Fruit fly (Drosophila melanogaster) whole organism, embryonic: ENCODE measurements around the gene 5-HT2B.

ENCODE experiments used
- CG11560 ChIP-seq: fragments of 200-800 bp; sonication (Bioruptor generic); IDR thresholded peaks from 3 replicates; pipeline ENCODE4 v1.3.6; 2022; ENCODE audit warnings: missing biosample characterization, missing genetic modification characterization
- CG15696 ChIP-seq: fragments of 200-800 bp; sonication (Bioruptor generic); optimal IDR thresholded peaks from 2 replicates; lab custom pipeline; 2019; ENCODE audit warnings: missing biosample characterization, mild to moderate bottlenecking, missing genetic modification characterization, moderate library complexity
- CG4404 ChIP-seq: fragments of 200-800 bp; sonication (Bioruptor generic); IDR thresholded peaks from 2 replicates; pipeline ENCODE4 v1.3.6; 2022; ENCODE audit warnings: missing biosample characterization, missing genetic modification characterization
- CG7786 ChIP-seq: fragments of 200-800 bp; sonication (Bioruptor generic); optimal IDR thresholded peaks from 2 replicates; lab custom pipeline; 2016; ENCODE audit warnings: missing biosample characterization, missing genetic modification characterization
- CG7839 ChIP-seq: fragments of 200-800 bp; sonication (Bioruptor generic); optimal IDR thresholded peaks from 3 replicates; lab custom pipeline; 2018; ENCODE audit warnings: missing biosample characterization, mild to moderate bottlenecking, missing genetic modification characterization, moderate library complexity
- Chrac-16 ChIP-seq: fragments of 200-800 bp; sonication (Bioruptor generic); optimal IDR thresholded peaks from 3 replicates; lab custom pipeline; 2016; ENCODE audit warnings: missing biosample characterization, missing genetic modification characterization
- CoRest ChIP-seq: fragments of 200-800 bp; sonication (Bioruptor generic); optimal IDR thresholded peaks from 3 replicates; lab custom pipeline; 2018; ENCODE audit warnings: missing biosample characterization, mild to moderate bottlenecking, missing genetic modification characterization, moderate library complexity
- Dip3 ChIP-seq: fragments of 200-800 bp; sonication (Bioruptor generic); optimal IDR thresholded peaks from 3 replicates; lab custom pipeline; 2016; ENCODE audit warnings: missing biosample characterization, missing genetic modification characterization
- Doc2 ChIP-seq: fragments of 200-800 bp; sonication (Bioruptor generic); IDR thresholded peaks from 2 replicates; pipeline ENCODE4 v1.3.6; 2022; ENCODE audit warnings: missing biosample characterization, missing genetic modification characterization
- NC2β ChIP-seq: fragments of 200-800 bp; sonication (Bioruptor generic); optimal IDR thresholded peaks from 2 replicates; lab custom pipeline; 2016; ENCODE audit warnings: missing biosample characterization, missing genetic modification characterization
- cas ChIP-seq: fragments of 200-800 bp; sonication (Bioruptor generic); IDR thresholded peaks from 2 replicates; pipeline ENCODE4 v1.3.6; 2022; ENCODE audit warnings: missing biosample characterization, missing genetic modification characterization
- esg ChIP-seq: fragments of 200-800 bp; sonication (Bioruptor generic); conservative IDR thresholded peaks from 2 replicates; pipeline ENCODE4 v1.3.6; 2022; ENCODE audit warnings: missing biosample characterization, missing genetic modification characterization
- h ChIP-seq: fragments of >200 bp; optimal IDR thresholded peaks from 2 replicates; lab custom pipeline; 2017
- nom ChIP-seq: fragments of 200-800 bp; sonication (Bioruptor generic); optimal IDR thresholded peaks from 2 replicates; lab custom pipeline; 2017; ENCODE audit warnings: missing biosample characterization, missing genetic modification characterization, mild to moderate bottlenecking, moderate library complexity, missing genetic modification reagents

DNA sequence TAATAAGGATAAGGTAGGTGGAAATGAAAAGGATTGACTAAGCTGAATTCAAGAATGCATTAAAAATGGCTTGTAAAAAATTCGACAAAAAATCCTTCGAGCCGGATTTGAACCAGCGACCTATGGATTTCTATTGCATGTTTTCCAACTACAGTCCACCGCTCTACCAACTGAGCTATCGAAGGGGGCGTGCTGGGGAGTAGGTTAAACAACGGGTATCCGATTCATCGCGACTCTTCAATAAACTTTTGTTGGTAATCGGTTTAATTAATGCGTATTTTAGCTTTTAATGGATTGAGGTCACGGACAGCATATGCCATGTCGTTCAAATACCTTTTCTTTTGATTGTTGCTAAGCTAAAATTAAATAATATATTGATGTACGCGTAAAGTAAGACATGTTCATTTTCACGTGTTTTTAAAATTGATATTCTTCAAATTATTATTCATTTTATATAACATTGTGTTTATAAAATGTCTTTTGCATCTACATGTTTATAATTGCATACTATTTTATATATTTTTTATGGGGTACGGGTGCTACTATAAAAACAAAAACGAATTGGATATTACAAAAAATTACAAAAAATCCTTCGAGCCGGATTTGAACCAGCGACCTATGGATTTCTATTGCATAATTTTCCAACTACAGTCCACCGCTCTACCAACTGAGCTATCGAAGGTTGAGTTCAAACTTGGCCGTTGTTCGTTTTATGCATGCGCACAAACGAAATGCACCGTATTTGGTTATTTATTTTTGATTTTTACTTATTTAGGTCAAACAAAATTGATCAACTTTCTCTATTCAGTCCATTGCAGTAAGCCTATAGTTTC is 90.2 kb downstream of the 5-HT2B start:
- TF ChIP-seq CG11560 (tag; lab: Robert Waterston, UW) (no peak), Dip3 (GFP tag; lab: Kevin White, UChicago) (no peak), NC2β (GFP tag; lab: Kevin White, UChicago) (no peak), CoRest (no peak), CG4404 (GFP tag; lab: Robert Waterston, UW) (no peak), Chrac-16 (GFP tag; lab: Kevin White, UChicago) (no peak), nom (GFP tag; lab: Kevin White, UChicago) (no peak), h (no peak), CG7786 (GFP tag; lab: Kevin White, UChicago) (no peak), CG7839 (no peak), esg (GFP tag; lab: Robert Waterston, UW) (no peak), cas (no peak), Doc2 (GFP tag; lab: Robert Waterston, UW) (no peak), CG15696 (tag; lab: Kevin White, UChicago) (no peak)
